Fruit fly (Drosophila melanogaster): Measurements from ENCODE around the gene CG1632.

The CG1632 gene

DNA sequence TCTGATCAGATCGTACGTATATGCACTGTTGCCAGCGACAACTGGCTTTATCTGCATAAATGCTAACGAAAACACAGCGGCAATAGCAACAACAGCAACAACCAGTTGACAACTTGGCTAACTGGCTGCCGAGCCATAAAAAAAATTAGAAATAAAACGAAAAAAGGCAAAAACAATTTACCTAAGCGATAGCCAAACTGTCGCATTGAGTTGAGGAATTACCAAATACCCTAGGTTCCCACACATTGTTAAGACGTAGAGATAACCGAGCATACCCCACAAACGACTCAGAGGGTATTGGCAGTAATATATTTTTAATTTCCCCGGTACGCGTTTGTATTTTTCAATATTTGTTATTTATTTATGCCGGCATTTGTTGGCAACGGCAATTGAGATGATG lies 19.3 kb upstream of the CG1632 start (continued):
- no peak for TF ChIP-seq topi (GFP tag; optimal IDR thresholded peaks at IDR 0.05)
- no peak for TF ChIP-seq CG32006 (GFP tag; optimal IDR thresholded peaks at IDR 0.05)
- TF ChIP-seq CG31627 (GFP tag; optimal IDR thresholded peaks at IDR 0.05), result no peak
- peak; percentile 20; the same call in 1 of the 3 replicates for TF ChIP-seq CG8119 (GFP tag; IDR thresholded peaks at IDR 0.05)
- TF ChIP-seq achi (GFP tag; optimal IDR thresholded peaks at IDR 0.05), result no peak
- TF ChIP-seq ss (GFP tag; optimal IDR thresholded peaks at IDR 0.05), result no peak
- TF ChIP-seq Sox14 (GFP tag; optimal IDR thresholded peaks at IDR 0.05), result no peak
- no peak for TF ChIP-seq CG11902 (GFP tag; optimal IDR thresholded peaks at IDR 0.05)
- no peak for TF ChIP-seq CG8319 (GFP tag; optimal IDR thresholded peaks at IDR 0.05)
- no peak for TF ChIP-seq Gug (GFP tag; IDR thresholded peaks at IDR 0.05)
- TF ChIP-seq CG4318 (GFP tag; optimal IDR thresholded peaks at IDR 0.05), result no peak
- no peak for TF ChIP-seq CG6808 (GFP tag; optimal IDR thresholded peaks at IDR 0.05)
- TF ChIP-seq CG8632 (GFP tag; optimal IDR thresholded peaks at IDR 0.05), result no peak
- peak; percentile 58; the same call in 1 of the 2 replicates for TF ChIP-seq CG15336 (GFP tag; IDR thresholded peaks at IDR 0.05)
- TF ChIP-seq Ets21C (GFP tag; optimal IDR thresholded peaks at IDR 0.05), result no peak
- no peak for TF ChIP-seq acj6 (GFP tag; optimal IDR thresholded peaks at IDR 0.05)
- TF ChIP-seq CG6792 (GFP tag; optimal IDR thresholded peaks at IDR 0.05), result no peak
- TF ChIP-seq CG3919 (GFP tag; optimal IDR thresholded peaks at IDR 0.05), result no peak
- no peak for TF ChIP-seq Blimp-1 (GFP tag; optimal IDR thresholded peaks at IDR 0.05)
- no peak for TF ChIP-seq Eip75B (GFP tag; optimal IDR thresholded peaks at IDR 0.05)
- TF ChIP-seq Hr4 (GFP tag; optimal IDR thresholded peaks at IDR 0.05), result peak; percentile 43
- no peak for TF ChIP-seq cyc (GFP tag; optimal IDR thresholded peaks at IDR 0.05)
- TF ChIP-seq dsx (GFP tag; optimal IDR thresholded peaks at IDR 0.05; ENCODE audit: poor library complexity, severe bottlenecking), result no peak
- no peak for TF ChIP-seq CG11762 (GFP tag; optimal IDR thresholded peaks at IDR 0.05; ENCODE audit: insufficient read depth)

DNA sequence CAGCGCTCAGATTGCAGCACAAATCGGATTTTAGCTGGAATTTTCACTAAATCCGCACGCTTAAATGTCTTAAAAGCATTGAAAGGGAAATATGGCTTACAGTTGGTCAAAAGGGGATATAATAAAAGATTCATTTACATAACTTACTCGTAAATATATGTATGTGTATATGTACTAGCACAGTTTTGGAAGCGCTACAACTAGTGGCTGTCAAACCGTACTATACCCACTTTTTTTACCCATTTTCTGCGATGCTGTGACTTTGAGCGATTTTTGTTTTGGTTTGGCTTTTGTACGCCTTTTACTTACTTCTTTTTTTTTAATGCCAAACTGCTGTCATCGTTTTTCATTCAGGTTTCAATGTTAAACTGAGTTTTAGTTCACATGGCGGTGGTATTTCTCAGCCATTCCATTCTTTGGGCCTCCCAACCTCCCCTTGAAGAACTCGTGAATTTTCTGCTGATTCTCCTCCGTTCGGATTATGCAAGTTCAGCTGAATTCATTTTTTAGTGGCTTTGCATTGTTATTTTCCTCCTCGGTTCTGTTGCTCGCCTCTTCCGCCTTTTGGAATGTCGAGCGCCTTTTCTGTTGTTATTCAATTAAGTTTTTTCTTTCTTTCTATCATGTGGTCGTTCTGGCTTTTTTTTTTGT lies 18.4 kb upstream of the CG1632 start:
- TF ChIP-seq Hr4 (GFP tag; optimal IDR thresholded peaks at IDR 0.05) (no peak), eg (GFP tag; IDR thresholded peaks at IDR 0.05) (no peak), CG8319 (GFP tag; optimal IDR thresholded peaks at IDR 0.05) (no peak), salr (GFP tag; optimal IDR thresholded peaks at IDR 0.05) (no peak), CG1621 (tag; optimal IDR thresholded peaks at IDR 0.05) (no peak), CG8119 (GFP tag; IDR thresholded peaks at IDR 0.05) (no peak), spab (GFP tag; optimal IDR thresholded peaks at IDR 0.05) (no peak), CG16779 (tag; optimal IDR thresholded peaks at IDR 0.05) (no peak), Blimp-1 (GFP tag; optimal IDR thresholded peaks at IDR 0.05) (no peak), CG11902 (GFP tag; optimal IDR thresholded peaks at IDR 0.05) (no peak), dac (GFP tag; optimal IDR thresholded peaks at IDR 0.05) (no peak), Lpt (GFP tag; optimal IDR thresholded peaks at IDR 0.05) (no peak), CG32006 (GFP tag; optimal IDR thresholded peaks at IDR 0.05) (no peak), lz (GFP tag; optimal IDR thresholded peaks at IDR 0.05) (no peak)

- TF ChIP-seq cyc (GFP tag; optimal IDR thresholded peaks at IDR 0.05), result no peak
- TF ChIP-seq Sox14 (GFP tag; optimal IDR thresholded peaks at IDR 0.05), result peak; percentile 29
- TF ChIP-seq esn (GFP tag; optimal IDR thresholded peaks at IDR 0.05), result peak; percentile 22
Observed at dm6 chrX:8240431-8240830, 12.0 kb upstream of the CG1632 start, which contains the start of gene CG2147. Gene CG2147 (plus strand): TSS chrX:8240684.

dm6 chrX:8242298-8242697 lies 10.2 kb upstream of the CG1632 start, which contains the start of gene Trxr1:
Gene Trxr1 (plus strand): TSS chrX:8242528.
- TF ChIP-seq Hr38 (GFP tag; optimal IDR thresholded peaks at IDR 0.05) (no peak), Hr39 (GFP tag; optimal IDR thresholded peaks at IDR 0.05) (no peak), Gug (GFP tag; IDR thresholded peaks at IDR 0.05) (no peak), ss (GFP tag; optimal IDR thresholded peaks at IDR 0.05) (peak; percentile 9 to 33), CG15336 (GFP tag; IDR thresholded peaks at IDR 0.05) (no peak), Sox14 (GFP tag; optimal IDR thresholded peaks at IDR 0.05) (peak; percentile 35), topi (GFP tag; optimal IDR thresholded peaks at IDR 0.05) (no peak), salr (GFP tag; optimal IDR thresholded peaks at IDR 0.05) (no peak), CG9139 (GFP tag; optimal IDR thresholded peaks at IDR 0.05) (no peak), dsx (GFP tag; optimal IDR thresholded peaks at IDR 0.05; ENCODE audit: poor library complexity, severe bottlenecking) (peak; percentile 13), lz (GFP tag; optimal IDR thresholded peaks at IDR 0.05) (no peak), CG6792 (GFP tag; optimal IDR thresholded peaks at IDR 0.05) (no peak), CG1621 (tag; optimal IDR thresholded peaks at IDR 0.05) (peak; percentile 5), Eip78C (GFP tag) (peak; percentile 23), vri (GFP tag; optimal IDR thresholded peaks at IDR 0.05) (peak; percentile 4)

Measured in whole organism, prepupa.